Worm (Caenorhabditis elegans): ENCODE results near the gene C07B5.4.

C07B5.4 gene

DNA sequence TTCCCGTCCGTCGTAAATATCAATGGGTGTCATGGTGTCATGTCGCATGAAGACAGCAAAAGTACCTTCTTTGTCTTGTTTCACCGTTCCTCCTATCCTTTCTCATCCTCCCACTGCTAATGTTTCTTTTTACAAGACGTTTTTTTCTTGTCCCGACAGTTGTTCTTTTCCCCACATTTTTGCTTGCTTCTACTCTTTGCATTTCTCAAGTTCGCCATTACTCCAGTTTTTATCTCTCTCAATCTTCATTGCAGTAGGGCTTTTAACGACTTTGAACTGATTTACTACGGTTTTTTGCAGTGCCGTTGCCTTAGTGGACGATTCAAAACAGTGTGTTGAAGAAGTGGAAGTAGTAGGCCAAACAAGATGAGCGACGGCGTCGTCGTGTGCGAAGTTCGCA lies at the start of gene C07B5.4:
Gene C07B5.4 (plus strand): TSS at position 301 of the 400 bp plus-strand sequence.
- TF ChIP-seq Y53F4B.3 (GFP tag; IDR thresholded peaks at IDR 0.05) = no peak
- no peak for TF ChIP-seq ccch-3 (GFP tag; optimal IDR thresholded peaks at IDR 0.05)
- no peak for TF ChIP-seq efl-1 (GFP tag; optimal IDR thresholded peaks at IDR 0.05)
- no peak for TF ChIP-seq snpc-3.4 (tag; optimal IDR thresholded peaks at IDR 0.05)
- TF ChIP-seq madf-10 (tag; optimal IDR thresholded peaks at IDR 0.05) = no peak
- TF ChIP-seq hlh-26 (GFP tag; conservative IDR thresholded peaks at IDR 0.05) = no peak
- no peak for TF ChIP-seq pbrm-1 (GFP tag; IDR thresholded peaks at IDR 0.05)
- TF ChIP-seq him-1 (tag; optimal IDR thresholded peaks at IDR 0.05) = no peak
- TF ChIP-seq hrde-1 (tag; optimal IDR thresholded peaks at IDR 0.05; ENCODE audit: borderline replicate concordance) = no peak
- no peak for TF ChIP-seq ztf-22 (GFP tag; optimal IDR thresholded peaks at IDR 0.05)

DNA sequence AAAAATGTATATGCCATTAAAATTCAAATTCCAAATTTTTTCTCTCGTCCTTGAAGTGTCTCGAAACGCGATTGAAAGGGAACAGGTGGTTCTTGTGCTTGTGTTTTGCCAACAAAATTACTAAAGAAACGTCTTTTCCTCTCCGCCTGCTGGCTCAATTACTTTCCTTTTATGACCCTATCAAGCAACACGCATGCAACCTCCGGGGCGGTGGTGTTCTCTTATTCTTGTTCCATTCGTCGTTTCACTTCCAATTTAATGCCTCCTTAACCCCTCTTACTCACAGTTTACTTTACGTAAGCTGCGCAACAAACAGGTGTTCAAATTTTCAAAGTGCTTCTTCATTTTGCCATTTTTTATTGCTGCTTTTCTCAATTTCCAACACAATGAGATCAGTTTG lies 45.7 kb upstream of the C07B5.4 start:
- TF ChIP-seq Y79H2A.3 (GFP tag; conservative IDR thresholded peaks at IDR 0.05) (no peak), ztf-6 (GFP tag; IDR thresholded peaks at IDR 0.05) (no peak), hlh-26 (GFP tag; conservative IDR thresholded peaks at IDR 0.05) (no peak), mes-4 (tag; optimal IDR thresholded peaks at IDR 0.05) (no peak), sdz-38 (tag; optimal IDR thresholded peaks at IDR 0.05) (no peak), lin-54 (GFP tag; optimal IDR thresholded peaks at IDR 0.05) (no peak), zfh-2 (GFP tag; conservative IDR thresholded peaks at IDR 0.05) (no peak), ceh-79 (tag; optimal IDR thresholded peaks at IDR 0.05) (no peak), B0035.1 (tag; optimal IDR thresholded peaks at IDR 0.05) (no peak), him-1 (tag; optimal IDR thresholded peaks at IDR 0.05) (no peak)

DNA sequence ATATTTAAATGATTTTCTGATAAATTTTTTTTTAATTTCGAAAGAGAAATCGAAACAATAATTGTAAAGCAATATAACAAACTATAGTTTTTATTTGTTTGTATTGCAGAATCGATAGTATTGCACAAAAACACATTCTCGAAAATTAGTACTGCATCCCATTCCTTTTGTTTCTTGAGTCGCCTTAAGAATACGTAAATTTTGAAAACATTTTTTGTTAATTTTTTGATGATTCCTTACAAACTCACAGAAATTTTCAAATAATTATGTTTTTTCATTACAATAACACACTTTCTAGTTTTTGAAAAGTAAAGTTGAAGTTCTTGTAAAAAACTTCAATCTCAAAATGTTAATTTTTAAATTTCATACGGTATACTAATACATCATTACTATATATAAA lies 43.3 kb upstream of the C07B5.4 start:
- TF ChIP-seq pha-4 (tag; optimal IDR thresholded peaks at IDR 0.05) (no peak), dpff-1 (tag; optimal IDR thresholded peaks at IDR 0.05) (no peak), lag-1 (GFP tag; IDR thresholded peaks at IDR 0.05) (no peak), tbp1 (GFP tag; optimal IDR thresholded peaks at IDR 0.05) (no peak), ztf-25 (GFP tag; IDR thresholded peaks at IDR 0.05) (no peak), ztf-3 (GFP tag; optimal IDR thresholded peaks at IDR 0.05) (no peak), nfya-2 (GFP tag; IDR thresholded peaks at IDR 0.05) (no peak), mes-4 (tag; optimal IDR thresholded peaks at IDR 0.05) (no peak), ztf-6 (GFP tag; IDR thresholded peaks at IDR 0.05) (no peak), mxl-1 (tag; optimal IDR thresholded peaks at IDR 0.05) (no peak), F39B2.1 (GFP tag; IDR thresholded peaks at IDR 0.05) (no peak), Y53G8AR.9 (GFP tag; conservative IDR thresholded peaks at IDR 0.05) (no peak), F23B12.7 (tag; optimal IDR thresholded peaks at IDR 0.05; ENCODE audit: insufficient read depth) (no peak), cebp-1 (GFP tag; IDR thresholded peaks at IDR 0.05) (no peak), cebp-1 (tag; optimal IDR thresholded peaks at IDR 0.05) (no peak)

DNA sequence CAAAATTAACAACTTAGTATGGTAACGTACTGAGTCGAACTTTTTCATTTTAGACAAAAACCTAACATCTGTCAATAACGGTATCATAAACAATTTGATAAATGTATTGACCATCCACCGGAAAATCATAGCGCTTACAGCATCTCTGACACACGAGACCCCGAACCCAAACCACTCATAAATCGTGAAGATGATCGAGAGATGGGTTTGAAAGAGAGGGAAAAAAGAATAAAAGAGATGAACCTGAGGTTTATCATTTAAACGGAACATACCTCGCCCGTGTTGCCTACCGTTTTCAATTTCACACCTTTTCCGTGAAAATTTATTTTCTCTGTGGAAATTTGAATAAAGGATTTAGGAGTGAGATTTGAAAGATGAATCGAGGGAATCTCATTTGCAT lies 39.9 kb upstream of the C07B5.4 start:
- TF ChIP-seq F55B11.4 (tag; optimal IDR thresholded peaks at IDR 0.05; ENCODE audit: borderline replicate concordance, insufficient read depth) = no peak
- TF ChIP-seq F49E8.2 (tag; optimal IDR thresholded peaks at IDR 0.05; ENCODE audit: insufficient read depth) = no peak
- no peak for TF ChIP-seq let-607 (tag; optimal IDR thresholded peaks at IDR 0.05)
- no peak for TF ChIP-seq nfya-2 (GFP tag; IDR thresholded peaks at IDR 0.05)
- TF ChIP-seq sptf-2 (GFP tag; optimal IDR thresholded peaks at IDR 0.05) = no peak
- TF ChIP-seq Y79H2A.3 (GFP tag; conservative IDR thresholded peaks at IDR 0.05) = no peak
- no peak for TF ChIP-seq zfh-2 (GFP tag; conservative IDR thresholded peaks at IDR 0.05)
- TF ChIP-seq let-526 (GFP tag; IDR thresholded peaks at IDR 0.05) = no peak
- no peak for TF ChIP-seq athp-1 (tag; optimal IDR thresholded peaks at IDR 0.05)
- TF ChIP-seq ama-1 (optimal IDR thresholded peaks at IDR 0.05) = no peak
- TF ChIP-seq ama-1 (GFP tag; optimal IDR thresholded peaks at IDR 0.05) = no peak

All from whole organism, young adult.